Worm (Caenorhabditis elegans) whole organism, L4 larva: Measurements from ENCODE around the gene F47B7.2.

Source experiments
- F10B5.3 ChIP-seq: sonication (generic microtip); optimal IDR thresholded peaks from 2 replicates; lab custom pipeline; 2016; ENCODE audit warnings: mild to moderate bottlenecking, missing genetic modification characterization, missing compliant biosample characterization
- F26F4.8 ChIP-seq: fragments of 200-800 bp; sonication (Bioruptor generic); conservative IDR thresholded peaks from 2 replicates; pipeline ENCODE4 v1.3.6; 2022; ENCODE audit warnings: missing genetic modification characterization, missing compliant biosample characterization
- R02D3.7 ChIP-seq: fragments of 150-350 bp; sonication (generic microtip); optimal IDR thresholded peaks from 3 replicates; lab custom pipeline; 2014; ENCODE audit warnings: missing biosample characterization, missing genetic modification characterization
- T26A8.4 ChIP-seq: fragments of 200-800 bp; sonication (Bioruptor generic); IDR thresholded peaks from 2 replicates; pipeline ENCODE4 v1.3.6; 2022; ENCODE audit warnings: missing genetic modification characterization, missing compliant biosample characterization
- Y5F2A.4 ChIP-seq: fragments of 200-800 bp; sonication (Bioruptor generic); optimal IDR thresholded peaks from 2 replicates; lab custom pipeline; 2018; ENCODE audit warnings: mild to moderate bottlenecking, missing genetic modification characterization, missing compliant biosample characterization
- ZK546.5 ChIP-seq, 2 experiments: sonication (generic microtip); optimal IDR thresholded peaks; 2 replicates each; lab custom pipeline; 2017; ENCODE audit warnings: missing biosample characterization in 2 of 2, missing genetic modification characterization in 2 of 2
- aha-1 ChIP-seq: fragments of 150-350 bp; peaks from one replicate; lab custom pipeline; 2014; ENCODE audit warnings: missing biosample characterization, missing genetic modification characterization
- aly-2 ChIP-seq: sonication (generic microtip); optimal IDR thresholded peaks from 2 replicates; lab custom pipeline; 2018; ENCODE audit warnings: missing biosample characterization, missing genetic modification characterization
- attf-4 ChIP-seq: sonication (generic microtip); optimal IDR thresholded peaks from 3 replicates; lab custom pipeline; 2017; ENCODE audit warnings: missing biosample characterization, missing genetic modification characterization
- ceh-32 ChIP-seq: sonication (generic microtip); optimal IDR thresholded peaks from 2 replicates; lab custom pipeline; 2016; ENCODE audit warnings: mild to moderate bottlenecking, missing genetic modification characterization, missing compliant biosample characterization; ENCODE audit not compliant: poor library complexity
- ceh-44 ChIP-seq: fragments of 200-800 bp; sonication (Bioruptor generic); IDR thresholded peaks from 2 replicates; pipeline ENCODE4 v1.3.6; 2022; ENCODE audit warnings: missing genetic modification reagents, missing genetic modification characterization, missing compliant biosample characterization
- ceh-82 ChIP-seq: sonication (generic microtip); optimal IDR thresholded peaks from 2 replicates; lab custom pipeline; 2017; ENCODE audit warnings: missing biosample characterization, missing genetic modification characterization
- ces-1 ChIP-seq: fragments of 150-350 bp; sonication (generic microtip); optimal IDR thresholded peaks from 4 replicates; lab custom pipeline; 2014; ENCODE audit warnings: missing biosample characterization, missing genetic modification reagents, missing genetic modification characterization
- cey-2 ChIP-seq: sonication (generic microtip); optimal IDR thresholded peaks from 3 replicates; lab custom pipeline; 2017; ENCODE audit warnings: missing genetic modification characterization, mild to moderate bottlenecking, missing compliant biosample characterization, antibody characterized with exemption, borderline replicate concordance; ENCODE audit not compliant: insufficient read depth
- daf-16 ChIP-seq, 3 experiments: sonication (generic microtip); optimal IDR thresholded peaks; 2 replicates each; lab custom pipeline; 2016 to 2017; ENCODE audit warnings: missing genetic modification characterization in 3 of 3, missing genetic modification reagents in 3 of 3, mild to moderate bottlenecking in 2 of 3, missing compliant biosample characterization in 2 of 3, missing biosample characterization in 1 of 3, moderate library complexity in 1 of 3
- daf-19 ChIP-seq: fragments of 200-800 bp; sonication (Bioruptor generic); conservative IDR thresholded peaks from 2 replicates; pipeline ENCODE4 v1.3.6; 2022; ENCODE audit warnings: missing genetic modification characterization, missing compliant biosample characterization
- dmd-6 ChIP-seq: fragments of 200-800 bp; sonication (Bioruptor generic); IDR thresholded peaks from 2 replicates; pipeline ENCODE4 v1.3.6; 2022; ENCODE audit warnings: missing genetic modification reagents, missing genetic modification characterization, missing compliant biosample characterization
- dmd-9 ChIP-seq: fragments of 200-800 bp; sonication (Bioruptor generic); IDR thresholded peaks from 2 replicates; pipeline ENCODE4 v1.3.6; 2022; ENCODE audit warnings: missing genetic modification reagents, missing genetic modification characterization, missing compliant biosample characterization
- dpl-1 ChIP-seq: fragments of 150-350 bp; optimal IDR thresholded peaks from 2 replicates; lab custom pipeline; 2014; ENCODE audit warnings: missing biosample characterization, missing genetic modification reagents, missing genetic modification characterization
- dve-1 ChIP-seq: sonication (generic microtip); optimal IDR thresholded peaks from 2 replicates; lab custom pipeline; 2017; ENCODE audit warnings: antibody characterized with exemption, mild to moderate bottlenecking, missing genetic modification characterization, missing compliant biosample characterization; ENCODE audit not compliant: insufficient read depth
- fos-1 ChIP-seq: fragments of 150-350 bp; optimal IDR thresholded peaks from 2 replicates; lab custom pipeline; 2014; ENCODE audit warnings: missing biosample characterization, missing genetic modification characterization
- gei-8 ChIP-seq: fragments of 200-800 bp; sonication (Bioruptor generic); optimal IDR thresholded peaks from 2 replicates; lab custom pipeline; 2018; ENCODE audit warnings: mild to moderate bottlenecking, missing genetic modification characterization, missing compliant biosample characterization
- hif-1 ChIP-seq, 2 experiments: sonication (generic microtip); optimal IDR thresholded peaks; 2 replicates each; lab custom pipeline; 2016 to 2017; ENCODE audit warnings: missing compliant biosample characterization in 2 of 2, missing genetic modification characterization in 2 of 2, missing genetic modification reagents in 2 of 2, missing genotype in 2 of 2, mild to moderate bottlenecking in 1 of 2
- hlh-11 ChIP-seq: fragments of 200-800 bp; sonication (Bioruptor generic); optimal IDR thresholded peaks from 2 replicates; lab custom pipeline; 2018; ENCODE audit warnings: mild to moderate bottlenecking, missing genetic modification characterization, missing compliant biosample characterization
- hlh-30 ChIP-seq: sonication (generic microtip); optimal IDR thresholded peaks from 2 replicates; lab custom pipeline; 2017; ENCODE audit warnings: antibody characterized with exemption, mild to moderate bottlenecking, missing genetic modification characterization, missing compliant biosample characterization; ENCODE audit not compliant: insufficient read depth
- hmg-1.1 ChIP-seq: fragments of 200-800 bp; sonication (Bioruptor generic); IDR thresholded peaks from 2 replicates; pipeline ENCODE4 v1.3.6; 2022; ENCODE audit warnings: missing genetic modification reagents, missing genetic modification characterization, missing compliant biosample characterization
- lim-7 ChIP-seq: fragments of 200-800 bp; sonication (Bioruptor generic); IDR thresholded peaks from 2 replicates; pipeline ENCODE4 v1.3.6; 2022; ENCODE audit warnings: missing genetic modification characterization, missing compliant biosample characterization
- lin-13 ChIP-seq: fragments of 150-350 bp; optimal IDR thresholded peaks from 2 replicates; lab custom pipeline; 2014; ENCODE audit warnings: missing biosample characterization, missing genetic modification reagents, missing genetic modification characterization
- lin-15B ChIP-seq: fragments of 150-350 bp; sonication (generic microtip); optimal IDR thresholded peaks from 3 replicates; lab custom pipeline; 2014; ENCODE audit warnings: missing biosample characterization, missing genetic modification characterization
- madf-5 ChIP-seq, 2 experiments: fragments of 200-800 bp; sonication (Bioruptor generic); IDR thresholded peaks; 2 replicates each; pipeline ENCODE4 v1.3.6; 2022; ENCODE audit warnings: missing compliant biosample characterization in 2 of 2, missing genetic modification characterization in 2 of 2
- mdl-1 ChIP-seq, 2 experiments: fragments of 150-350 bp in 1 of 2; sonication (generic microtip) in 1 of 2; optimal IDR thresholded peaks; 2 replicates each; lab custom pipeline; 2014 to 2017; ENCODE audit warnings: missing biosample characterization in 2 of 2, missing genetic modification characterization in 2 of 2
- mep-1 ChIP-seq: fragments of 150-350 bp; sonication (generic microtip); optimal IDR thresholded peaks from 3 replicates; lab custom pipeline; 2014; ENCODE audit warnings: missing biosample characterization, missing genetic modification characterization
- mes-2 ChIP-seq: sonication (generic microtip); optimal IDR thresholded peaks from 2 replicates; lab custom pipeline; 2016; ENCODE audit warnings: missing genotype, mild to moderate bottlenecking, missing genetic modification characterization, missing compliant biosample characterization; ENCODE audit not compliant: poor library complexity, severe bottlenecking
- mxl-3 ChIP-seq: fragments of 200-800 bp; sonication (Bioruptor generic); optimal IDR thresholded peaks from 2 replicates; lab custom pipeline; 2018; ENCODE audit warnings: mild to moderate bottlenecking, missing genetic modification characterization, missing compliant biosample characterization
- nhr-102 ChIP-seq: sonication (generic microtip); optimal IDR thresholded peaks from 2 replicates; lab custom pipeline; 2016; ENCODE audit warnings: mild to moderate bottlenecking, missing genetic modification characterization, moderate library complexity, missing compliant biosample characterization
- nhr-25 ChIP-seq: sonication (generic microtip); optimal IDR thresholded peaks from 2 replicates; lab custom pipeline; 2017; ENCODE audit warnings: missing genetic modification characterization, mild to moderate bottlenecking, missing compliant biosample characterization, antibody characterized with exemption, moderate library complexity, borderline replicate concordance; ENCODE audit not compliant: insufficient read depth
- nhr-28 ChIP-seq: fragments of 150-350 bp; optimal IDR thresholded peaks from 2 replicates; lab custom pipeline; 2014; ENCODE audit warnings: missing biosample characterization, missing genetic modification characterization
- nhr-48 ChIP-seq: sonication (generic microtip); optimal IDR thresholded peaks from 2 replicates; lab custom pipeline; 2016; ENCODE audit warnings: mild to moderate bottlenecking, missing genetic modification characterization, missing compliant biosample characterization
- nhr-6 ChIP-seq: fragments of 150-350 bp; optimal IDR thresholded peaks from 2 replicates; lab custom pipeline; 2014; ENCODE audit warnings: missing biosample characterization, missing genetic modification characterization
- rbr-2 ChIP-seq: sonication (generic microtip); optimal IDR thresholded peaks from 2 replicates; lab custom pipeline; 2016; ENCODE audit warnings: missing genotype, missing genetic modification characterization, missing compliant biosample characterization
- snpc-1.2 ChIP-seq: fragments of 200-800 bp; sonication (Bioruptor generic); IDR thresholded peaks from 2 replicates; pipeline ENCODE4 v1.3.6; 2022; ENCODE audit warnings: missing genetic modification reagents, missing genetic modification characterization, missing compliant biosample characterization
- spr-3 ChIP-seq: fragments of 200-800 bp; sonication (Bioruptor generic); optimal IDR thresholded peaks from 2 replicates; lab custom pipeline; 2018; ENCODE audit warnings: mild to moderate bottlenecking, missing genetic modification characterization, missing compliant biosample characterization
- tag-97 ChIP-seq: fragments of 200-800 bp; sonication (Bioruptor generic); IDR thresholded peaks from 2 replicates; pipeline ENCODE4 v1.3.6; 2022; ENCODE audit warnings: missing genetic modification characterization, missing compliant biosample characterization
- unc-130 ChIP-seq: sonication (generic microtip); optimal IDR thresholded peaks from 2 replicates; lab custom pipeline; 2016; ENCODE audit warnings: missing genetic modification reagents, missing genetic modification characterization, missing compliant biosample characterization
- unc-62 ChIP-seq, 3 experiments: fragments of 150-350 bp in 1 of 3; sonication (generic microtip); optimal IDR thresholded peaks in 2 of 3; peaks in 1 of 3; 1 replicate in 1 of 3; 2 replicates in 2 of 3; lab custom pipeline; 2014 to 2017; ENCODE audit warnings: missing biosample characterization in 3 of 3, missing genetic modification characterization in 3 of 3, missing genetic modification reagents in 3 of 3, missing genotype in 1 of 3
- vab-7 ChIP-seq: fragments of 200-800 bp; sonication (Bioruptor generic); IDR thresholded peaks from 2 replicates; pipeline ENCODE4 v1.3.6; 2022; ENCODE audit warnings: missing genetic modification reagents, missing genetic modification characterization, missing compliant biosample characterization
- zfp-2 ChIP-seq: sonication (generic microtip); optimal IDR thresholded peaks from 2 replicates; lab custom pipeline; 2016; ENCODE audit warnings: mild to moderate bottlenecking, missing genetic modification characterization, missing compliant biosample characterization
- zip-2 ChIP-seq: fragments of 150-350 bp; optimal IDR thresholded peaks from 2 replicates; lab custom pipeline; 2014; ENCODE audit warnings: missing biosample characterization, missing genetic modification characterization
- ztf-7 ChIP-seq: fragments of 150-350 bp; optimal IDR thresholded peaks from 2 replicates; lab custom pipeline; 2014; ENCODE audit warnings: missing biosample characterization, missing genetic modification characterization

Gene F47B7.2

ce11 chrX:3822061-3822460 is 49.5 kb downstream of the F47B7.2 start (continued):
- TF ChIP-seq ces-1 (GFP tag; lab: Kevin White, UChicago) (no peak), rbr-2 (no peak), spr-3 (GFP tag; lab: Kevin White, UChicago) (no peak), Y5F2A.4 (GFP tag; lab: Kevin White, UChicago) (no peak), hmg-1.1 (no peak), zip-2 (tag; lab: Kevin White, UChicago) (no peak), daf-16 (GFP tag; optimal IDR thresholded peaks at IDR 0.05; lab: Kevin White, UChicago) (no peak), daf-16 (tag; optimal IDR thresholded peaks at IDR 0.05; lab: Kevin White, UChicago) (peak; percentile 79), snpc-1.2 (GFP tag; lab: Robert Waterston, UW) (no peak), mep-1 (tag; lab: Kevin White, UChicago) (no peak), mes-2 (tag; lab: Kevin White, UChicago) (no peak), hlh-30 (peak; percentile 52), daf-19 (no peak), madf-5 (GFP tag; IDR thresholded peaks at IDR 0.05; lab: Robert Waterston, UW) (no peak), lin-13 (no peak), attf-4 (tag; lab: Kevin White, UChicago) (no peak), nhr-25 (no peak), ceh-82 (no peak), lim-7 (GFP tag; lab: Robert Waterston, UW) (no peak), tag-97 (GFP tag; lab: Robert Waterston, UW) (no peak), unc-62 (GFP tag; optimal IDR thresholded peaks at IDR 0.05 in 1 of 2; lab: Kevin White, UChicago) (peak in 1 of 2 experiments; percentile 54), unc-62 (tag; optimal IDR thresholded peaks at IDR 0.05; lab: Kevin White, UChicago) (no peak), nhr-6 (tag; lab: Kevin White, UChicago) (no peak), lin-15B (tag; lab: Kevin White, UChicago) (no peak), aha-1 (tag; lab: Kevin White, UChicago) (no peak), mxl-3 (GFP tag; lab: Kevin White, UChicago) (no peak), nhr-102 (peak; percentile 25), hlh-11 (peak; percentile 44), ZK546.5 (tag; optimal IDR thresholded peaks at IDR 0.05; lab: Kevin White, UChicago) (no peak), unc-130 (GFP tag; lab: Kevin White, UChicago) (no peak), ceh-44 (GFP tag; lab: Robert Waterston, UW) (no peak), F10B5.3 (no peak), nhr-28 (tag; lab: Kevin White, UChicago) (peak; percentile 58), zfp-2 (tag; lab: Kevin White, UChicago) (no peak), hif-1 (tag; optimal IDR thresholded peaks at IDR 0.05; lab: Kevin White, UChicago) (no peak), vab-7 (GFP tag; lab: Robert Waterston, UW) (no peak), gei-8 (GFP tag; lab: Kevin White, UChicago) (no peak)

- TF ChIP-seq rbr-2 (no peak), dve-1 (tag; lab: Kevin White, UChicago) (peak; percentile 96), dpl-1 (no peak), dmd-6 (GFP tag; lab: Robert Waterston, UW) (peak; percentile 98), hmg-1.1 (no peak), nhr-102 (peak; percentile 81), cey-2 (tag; lab: Kevin White, UChicago) (no peak), nhr-6 (tag; lab: Kevin White, UChicago) (peak; percentile 52), unc-62 (GFP tag; optimal IDR thresholded peaks at IDR 0.05 in 1 of 2; lab: Kevin White, UChicago) (peak in 1 of 2 experiments; percentile 50), unc-62 (tag; optimal IDR thresholded peaks at IDR 0.05; lab: Kevin White, UChicago) (no peak), mdl-1 (tag; optimal IDR thresholded peaks at IDR 0.05; lab: Kevin White, UChicago) (peak in 1 of 2 experiments; percentile 36), ces-1 (GFP tag; lab: Kevin White, UChicago) (no peak), aly-2 (tag; lab: Kevin White, UChicago) (no peak), fos-1 (no peak), lim-7 (GFP tag; lab: Robert Waterston, UW) (no peak), R02D3.7 (tag; lab: Kevin White, UChicago) (no peak), F26F4.8 (no peak), ceh-32 (tag; lab: Kevin White, UChicago) (no peak), ztf-7 (peak; percentile 1), nhr-48 (tag; lab: Kevin White, UChicago) (peak; percentile 87), hlh-11 (peak; percentile 92), dmd-9 (GFP tag; lab: Robert Waterston, UW) (no peak), T26A8.4 (GFP tag; lab: Robert Waterston, UW) (no peak), lin-15B (tag; lab: Kevin White, UChicago) (no peak)
Measured at ce11 chrX:3823869-3824268, 51.3 kb downstream of the F47B7.2 start.
